ENCODE assay signal across 1 fruit fly cellular context in the genomic region with DNA sequence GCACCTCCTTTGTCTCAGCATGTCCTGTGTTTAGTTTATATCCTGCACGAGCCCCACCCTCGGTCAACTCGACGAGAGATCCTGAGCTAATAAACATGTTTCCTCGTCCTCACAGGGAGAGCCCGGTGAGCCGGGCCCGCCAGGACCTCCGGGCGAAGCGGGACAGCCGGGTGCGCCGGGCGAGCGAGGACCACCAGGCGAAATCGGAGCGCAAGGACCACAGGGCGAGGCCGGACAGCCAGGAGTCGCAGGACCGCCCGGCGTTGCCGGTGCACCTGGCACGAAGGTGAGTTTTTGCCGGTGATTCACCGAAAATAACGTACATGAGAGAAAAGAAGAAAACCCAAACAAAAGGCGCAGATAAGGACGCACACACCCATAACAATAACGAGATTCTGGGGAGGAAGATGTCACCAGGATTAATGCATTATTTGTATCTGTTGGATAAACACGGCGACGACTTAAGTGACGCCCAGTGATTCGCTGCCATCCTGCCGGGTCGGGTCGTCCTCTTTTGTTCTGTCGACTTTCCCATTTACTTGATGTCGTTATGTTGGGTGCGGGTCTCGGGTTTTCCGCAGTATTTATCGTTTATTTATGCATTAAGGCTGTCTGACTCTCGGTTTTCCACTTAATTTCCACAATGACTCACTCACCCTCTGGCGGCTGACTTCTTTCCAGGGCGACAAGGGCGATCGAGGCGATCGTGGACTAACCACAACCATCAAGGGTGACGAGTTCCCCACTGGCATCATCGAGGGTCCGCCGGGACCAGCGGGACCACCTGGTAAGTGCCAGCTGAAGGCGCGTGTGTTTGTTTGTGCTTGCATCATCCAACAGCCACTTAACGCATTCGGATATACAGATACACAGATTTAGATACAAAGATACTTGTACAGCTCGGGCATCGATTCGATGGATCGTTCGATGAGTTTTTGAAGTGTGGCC.
TF ChIP-seq lines count a peak whose summit lies in the region.

No protein-coding gene starts in this region.

TF ChIP-seq in whole organism, embryonic, 481 proteins besides CTCF, POLR2A, EP300 and RAD21 (continued from another document):
- TF ChIP-seq Stat92E (GFP tag; optimal IDR thresholded peaks at IDR 0.05; lab: Kevin White, UChicago) (peak in 1 of 3 experiments; percentile 50), chm (GFP tag; IDR thresholded peaks at IDR 0.05; lab: Robert Waterston, UW) (no peak; the same call in 1 of the 2 replicates), C15 (GFP tag; IDR thresholded peaks at IDR 0.05; lab: Robert Waterston, UW) (no peak), HLH54F (GFP tag; optimal IDR thresholded peaks at IDR 0.05; lab: Kevin White, UChicago) (no peak), zfh1 (GFP tag; IDR thresholded peaks at IDR 0.05; lab: Robert Waterston, UW) (0 out of 3 replicates have a peak, but pooled peaks have one; percentile 28), Kr (GFP tag; optimal IDR thresholded peaks at IDR 0.05; lab: Kevin White, UChicago) (peak; percentile 54), Adf1 (GFP tag; IDR thresholded peaks at IDR 0.05; lab: Robert Waterston, UW) (no peak), ci (GFP tag; IDR thresholded peaks at IDR 0.05; lab: Robert Waterston, UW) (peak; percentile 84), sens (GFP tag; lab: Kevin White, UChicago) (peak; percentile 71), twi (tag; optimal IDR thresholded peaks at IDR 0.05; lab: Kevin White, UChicago) (peak; percentile 47), CG6272 (GFP tag; IDR thresholded peaks at IDR 0.05; lab: Robert Waterston, UW) (no peak), bigmax (GFP tag; optimal IDR thresholded peaks at IDR 0.05; lab: Kevin White, UChicago) (no peak), Fer2 (tag; optimal IDR thresholded peaks at IDR 0.05; lab: Kevin White, UChicago) (no peak), abd-A (tag; optimal IDR thresholded peaks at IDR 0.05; lab: Kevin White, UChicago) (peak; percentile 48), Sry-δ (GFP tag; optimal IDR thresholded peaks at IDR 0.05; lab: Kevin White, UChicago) (no peak), CG11696 (GFP tag; IDR thresholded peaks at IDR 0.05; lab: Robert Waterston, UW) (no peak), CG17912 (GFP tag; optimal IDR thresholded peaks at IDR 0.05; lab: Kevin White, UChicago) (no peak), gcm (GFP tag; optimal IDR thresholded peaks at IDR 0.05; lab: Kevin White, UChicago) (peak; percentile 79), cad (GFP tag; optimal IDR thresholded peaks at IDR 0.05; lab: Kevin White, UChicago) (peak; percentile 23), hth (optimal IDR thresholded peaks at IDR 0.05; lab: Kevin White, UChicago) (peak; percentile 66), z (GFP tag; IDR thresholded peaks at IDR 0.05; lab: Robert Waterston, UW) (0 out of 3 replicates have a peak, but pooled peaks have one; percentile 4), Nf-YA (GFP tag; IDR thresholded peaks at IDR 0.05; lab: Robert Waterston, UW) (no peak), Optix (GFP tag; IDR thresholded peaks at IDR 0.05; lab: Robert Waterston, UW) (0 out of 3 replicates have a peak, but pooled peaks have one; percentile 32), CG6791 (GFP tag; IDR thresholded peaks at IDR 0.05; lab: Robert Waterston, UW; ENCODE audit: partially characterized antibody) (peak; percentile 29; the same call in 1 of the 3 replicates), nerfin-2 (GFP tag; IDR thresholded peaks at IDR 0.05; lab: Robert Waterston, UW; ENCODE audit: partially characterized antibody) (0 out of 2 replicates have a peak, but pooled peaks have one; percentile 15), kah (GFP tag; optimal IDR thresholded peaks at IDR 0.05; lab: Kevin White, UChicago) (peak; percentile 8), yki (optimal IDR thresholded peaks at IDR 0.05; lab: Kevin White, UChicago) (no peak), gce (GFP tag; IDR thresholded peaks at IDR 0.05; lab: Robert Waterston, UW) (0 out of 3 replicates have a peak, but pooled peaks have one; percentile 20), jing (GFP tag; optimal IDR thresholded peaks at IDR 0.05; lab: Kevin White, UChicago) (no peak), hkb (optimal IDR thresholded peaks at IDR 0.05; lab: Kevin White, UChicago) (no peak), hkb (GFP tag; IDR thresholded peaks at IDR 0.05; lab: Robert Waterston, UW) (0 out of 2 replicates have a peak, but pooled peaks have one; percentile 13), CG18764 (GFP tag; optimal IDR thresholded peaks at IDR 0.05; lab: Kevin White, UChicago) (no peak), CG10979 (tag; optimal IDR thresholded peaks at IDR 0.05; lab: Kevin White, UChicago) (no peak)
